Worm (Caenorhabditis elegans) whole organism, young adult: ENCODE measurements around the gene H14A12.3.

Experiments used
- nfyb-1 ChIP-seq: fragments of 200-800 bp; sonication (Bioruptor generic); IDR thresholded peaks from 2 replicates; pipeline ENCODE4 v1.3.6; 2022; ENCODE audit warnings: missing genetic modification reagents, missing genetic modification characterization, missing compliant biosample characterization
- nhr-80 ChIP-seq: sonication (generic microtip); optimal IDR thresholded peaks from 2 replicates; lab custom pipeline; 2016; ENCODE audit warnings: missing genetic modification characterization, missing compliant biosample characterization

The H14A12.3 gene

ce11 chrIII:7508128-7508635 lies 44.6 kb downstream of the H14A12.3 start, which contains the start of gene cls-1:
Gene cls-1, plus strand, starts transcription at chrIII:7508178.
- no peak for TF ChIP-seq nfyb-1
- TF ChIP-seq nhr-80 (tag; lab: Kevin White, UChicago) = peak; percentile 30
